Worm (Caenorhabditis elegans) whole organism, L4 larva: Measurements from ENCODE around the gene F41G3.21.

Source experiments
- D1046.2 ChIP-seq: fragments of 200-800 bp; sonication (Bioruptor generic); IDR thresholded peaks from 2 replicates; pipeline ENCODE4 v1.3.6; 2022; ENCODE audit warnings: missing genetic modification characterization, missing compliant biosample characterization
- F26F4.8 ChIP-seq: fragments of 200-800 bp; sonication (Bioruptor generic); conservative IDR thresholded peaks from 2 replicates; pipeline ENCODE4 v1.3.6; 2022; ENCODE audit warnings: missing genetic modification characterization, missing compliant biosample characterization
- F37D6.2 ChIP-seq: sonication (generic microtip); optimal IDR thresholded peaks from 2 replicates; lab custom pipeline; 2016; ENCODE audit warnings: mild to moderate bottlenecking, missing genetic modification characterization, missing compliant biosample characterization
- ama-1 ChIP-seq: fragments of 150-350 bp; optimal IDR thresholded peaks from 2 replicates; lab custom pipeline; 2014; ENCODE audit warnings: inconsistent platforms, mixed read lengths
- arid-1 ChIP-seq: fragments of 200-800 bp; sonication (Bioruptor generic); conservative IDR thresholded peaks from 2 replicates; pipeline ENCODE4 v1.3.6; 2022; ENCODE audit warnings: missing genetic modification reagents, missing genetic modification characterization, missing compliant biosample characterization
- attf-4 ChIP-seq: sonication (generic microtip); optimal IDR thresholded peaks from 3 replicates; lab custom pipeline; 2017; ENCODE audit warnings: missing biosample characterization, missing genetic modification characterization
- ceh-20 ChIP-seq: fragments of 200-800 bp; sonication (Bioruptor generic); IDR thresholded peaks from 2 replicates; pipeline ENCODE4 v1.3.6; 2022; ENCODE audit warnings: missing genetic modification reagents, missing genetic modification characterization, missing compliant biosample characterization
- ceh-28 ChIP-seq: fragments of 150-350 bp; optimal IDR thresholded peaks from 2 replicates; lab custom pipeline; 2014; ENCODE audit warnings: missing biosample characterization, missing genetic modification reagents, missing genetic modification characterization
- ceh-44 ChIP-seq: fragments of 200-800 bp; sonication (Bioruptor generic); IDR thresholded peaks from 2 replicates; pipeline ENCODE4 v1.3.6; 2022; ENCODE audit warnings: missing genetic modification reagents, missing genetic modification characterization, missing compliant biosample characterization
- ceh-82 ChIP-seq: sonication (generic microtip); optimal IDR thresholded peaks from 2 replicates; lab custom pipeline; 2017; ENCODE audit warnings: missing biosample characterization, missing genetic modification characterization
- ces-1 ChIP-seq: fragments of 150-350 bp; sonication (generic microtip); optimal IDR thresholded peaks from 4 replicates; lab custom pipeline; 2014; ENCODE audit warnings: missing biosample characterization, missing genetic modification reagents, missing genetic modification characterization
- cey-2 ChIP-seq: sonication (generic microtip); optimal IDR thresholded peaks from 3 replicates; lab custom pipeline; 2017; ENCODE audit warnings: missing genetic modification characterization, mild to moderate bottlenecking, missing compliant biosample characterization, antibody characterized with exemption, borderline replicate concordance; ENCODE audit not compliant: insufficient read depth
- ctbp-1 ChIP-seq: fragments of 200-800 bp; sonication (Bioruptor generic); IDR thresholded peaks from 2 replicates; pipeline ENCODE4 v1.3.6; 2022; ENCODE audit warnings: missing genetic modification reagents, missing genetic modification characterization, missing compliant biosample characterization
- daf-12 ChIP-seq: fragments of 150-350 bp; optimal IDR thresholded peaks from 2 replicates; lab custom pipeline; 2014; ENCODE audit warnings: missing biosample characterization, missing genetic modification reagents, missing genetic modification characterization
- daf-16 ChIP-seq, 3 experiments: sonication (generic microtip); optimal IDR thresholded peaks; 2 replicates each; lab custom pipeline; 2016 to 2017; ENCODE audit warnings: missing genetic modification characterization in 3 of 3, missing genetic modification reagents in 3 of 3, mild to moderate bottlenecking in 2 of 3, missing compliant biosample characterization in 2 of 3, missing biosample characterization in 1 of 3, moderate library complexity in 1 of 3
- daf-19 ChIP-seq: fragments of 200-800 bp; sonication (Bioruptor generic); conservative IDR thresholded peaks from 2 replicates; pipeline ENCODE4 v1.3.6; 2022; ENCODE audit warnings: missing genetic modification characterization, missing compliant biosample characterization
- dmd-6 ChIP-seq: fragments of 200-800 bp; sonication (Bioruptor generic); IDR thresholded peaks from 2 replicates; pipeline ENCODE4 v1.3.6; 2022; ENCODE audit warnings: missing genetic modification reagents, missing genetic modification characterization, missing compliant biosample characterization
- dmd-8 ChIP-seq: fragments of 200-800 bp; sonication (Bioruptor generic); IDR thresholded peaks from 2 replicates; pipeline ENCODE4 v1.3.6; 2022; ENCODE audit warnings: missing genetic modification characterization, missing compliant biosample characterization
- dve-1 ChIP-seq: sonication (generic microtip); optimal IDR thresholded peaks from 2 replicates; lab custom pipeline; 2017; ENCODE audit warnings: antibody characterized with exemption, mild to moderate bottlenecking, missing genetic modification characterization, missing compliant biosample characterization; ENCODE audit not compliant: insufficient read depth
- egl-43 ChIP-seq: fragments of 200-800 bp; sonication (Bioruptor generic); IDR thresholded peaks from 2 replicates; pipeline ENCODE4 v1.3.6; 2022; ENCODE audit warnings: missing genetic modification reagents, missing genetic modification characterization, missing compliant biosample characterization
- hlh-11 ChIP-seq: fragments of 200-800 bp; sonication (Bioruptor generic); optimal IDR thresholded peaks from 2 replicates; lab custom pipeline; 2018; ENCODE audit warnings: mild to moderate bottlenecking, missing genetic modification characterization, missing compliant biosample characterization
- jun-1 ChIP-seq: fragments of 150-350 bp; optimal IDR thresholded peaks from 2 replicates; lab custom pipeline; 2014; ENCODE audit warnings: missing biosample characterization, missing genetic modification reagents, missing genetic modification characterization
- lin-29 ChIP-seq: fragments of 200-800 bp; sonication (Bioruptor generic); IDR thresholded peaks from 2 replicates; pipeline ENCODE4 v1.3.6; 2022; ENCODE audit warnings: missing genetic modification reagents, missing genetic modification characterization, missing compliant biosample characterization
- lir-3 ChIP-seq: sonication (generic microtip); optimal IDR thresholded peaks from 2 replicates; lab custom pipeline; 2016; ENCODE audit warnings: mild to moderate bottlenecking, missing genetic modification characterization, missing compliant biosample characterization
- madf-5 ChIP-seq, 2 experiments: fragments of 200-800 bp; sonication (Bioruptor generic); IDR thresholded peaks; 2 replicates each; pipeline ENCODE4 v1.3.6; 2022; ENCODE audit warnings: missing compliant biosample characterization in 2 of 2, missing genetic modification characterization in 2 of 2
- mdl-1 ChIP-seq, 2 experiments: fragments of 150-350 bp in 1 of 2; sonication (generic microtip) in 1 of 2; optimal IDR thresholded peaks; 2 replicates each; lab custom pipeline; 2014 to 2017; ENCODE audit warnings: missing biosample characterization in 2 of 2, missing genetic modification characterization in 2 of 2
- mdt-29 ChIP-seq: fragments of 200-800 bp; sonication (Bioruptor generic); IDR thresholded peaks from 2 replicates; pipeline ENCODE4 v1.3.6; 2022; ENCODE audit warnings: missing genetic modification reagents, missing genetic modification characterization, missing compliant biosample characterization
- mep-1 ChIP-seq: fragments of 150-350 bp; sonication (generic microtip); optimal IDR thresholded peaks from 3 replicates; lab custom pipeline; 2014; ENCODE audit warnings: missing biosample characterization, missing genetic modification characterization
- mes-2 ChIP-seq: sonication (generic microtip); optimal IDR thresholded peaks from 2 replicates; lab custom pipeline; 2016; ENCODE audit warnings: missing genotype, mild to moderate bottlenecking, missing genetic modification characterization, missing compliant biosample characterization; ENCODE audit not compliant: poor library complexity, severe bottlenecking
- mxl-2 ChIP-seq: fragments of 200-800 bp; sonication (Bioruptor generic); conservative IDR thresholded peaks from 2 replicates; pipeline ENCODE4 v1.3.6; 2022; ENCODE audit warnings: missing genetic modification reagents, missing genetic modification characterization, missing compliant biosample characterization
- nhr-25 ChIP-seq: sonication (generic microtip); optimal IDR thresholded peaks from 2 replicates; lab custom pipeline; 2017; ENCODE audit warnings: missing genetic modification characterization, mild to moderate bottlenecking, missing compliant biosample characterization, antibody characterized with exemption, moderate library complexity, borderline replicate concordance; ENCODE audit not compliant: insufficient read depth
- nhr-28 ChIP-seq: fragments of 150-350 bp; optimal IDR thresholded peaks from 2 replicates; lab custom pipeline; 2014; ENCODE audit warnings: missing biosample characterization, missing genetic modification characterization
- nhr-42 ChIP-seq: fragments of 200-800 bp; sonication (Bioruptor generic); IDR thresholded peaks from 2 replicates; pipeline ENCODE4 v1.3.6; 2022; ENCODE audit warnings: missing genetic modification characterization, missing compliant biosample characterization
- nhr-76 ChIP-seq: fragments of 150-350 bp; optimal IDR thresholded peaks from 2 replicates; lab custom pipeline; 2014; ENCODE audit warnings: missing biosample characterization, missing genetic modification characterization
- php-3 ChIP-seq: fragments of 200-800 bp; sonication (Bioruptor generic); IDR thresholded peaks from 2 replicates; pipeline ENCODE4 v1.3.6; 2022; ENCODE audit warnings: missing genetic modification reagents, missing genetic modification characterization, missing compliant biosample characterization
- rbr-2 ChIP-seq: sonication (generic microtip); optimal IDR thresholded peaks from 2 replicates; lab custom pipeline; 2016; ENCODE audit warnings: missing genotype, missing genetic modification characterization, missing compliant biosample characterization
- set-16 ChIP-seq: fragments of 200-800 bp; sonication (Bioruptor generic); IDR thresholded peaks from 2 replicates; pipeline ENCODE4 v1.3.6; 2022; ENCODE audit warnings: missing genetic modification reagents, missing genetic modification characterization, missing compliant biosample characterization
- skn-1 ChIP-seq: fragments of 150-350 bp; optimal IDR thresholded peaks from 2 replicates; lab custom pipeline; 2014; ENCODE audit warnings: missing biosample characterization, missing genetic modification characterization
- spr-3 ChIP-seq: fragments of 200-800 bp; sonication (Bioruptor generic); optimal IDR thresholded peaks from 2 replicates; lab custom pipeline; 2018; ENCODE audit warnings: mild to moderate bottlenecking, missing genetic modification characterization, missing compliant biosample characterization
- unc-62 ChIP-seq, 3 experiments: fragments of 150-350 bp in 1 of 3; sonication (generic microtip); optimal IDR thresholded peaks in 2 of 3; peaks in 1 of 3; 1 replicate in 1 of 3; 2 replicates in 2 of 3; lab custom pipeline; 2014 to 2017; ENCODE audit warnings: missing biosample characterization in 3 of 3, missing genetic modification characterization in 3 of 3, missing genetic modification reagents in 3 of 3, missing genotype in 1 of 3
- zag-1 ChIP-seq: fragments of 150-350 bp; optimal IDR thresholded peaks from 2 replicates; lab custom pipeline; 2014; ENCODE audit warnings: missing biosample characterization, missing genetic modification characterization
- zfp-2 ChIP-seq: sonication (generic microtip); optimal IDR thresholded peaks from 2 replicates; lab custom pipeline; 2016; ENCODE audit warnings: mild to moderate bottlenecking, missing genetic modification characterization, missing compliant biosample characterization
- zfp-3 ChIP-seq: fragments of 200-800 bp; sonication (Bioruptor generic); conservative IDR thresholded peaks from 2 replicates; pipeline ENCODE4 v1.3.6; 2022; ENCODE audit warnings: missing genetic modification reagents, missing genetic modification characterization, missing compliant biosample characterization

F41G3.21 gene

DNA sequence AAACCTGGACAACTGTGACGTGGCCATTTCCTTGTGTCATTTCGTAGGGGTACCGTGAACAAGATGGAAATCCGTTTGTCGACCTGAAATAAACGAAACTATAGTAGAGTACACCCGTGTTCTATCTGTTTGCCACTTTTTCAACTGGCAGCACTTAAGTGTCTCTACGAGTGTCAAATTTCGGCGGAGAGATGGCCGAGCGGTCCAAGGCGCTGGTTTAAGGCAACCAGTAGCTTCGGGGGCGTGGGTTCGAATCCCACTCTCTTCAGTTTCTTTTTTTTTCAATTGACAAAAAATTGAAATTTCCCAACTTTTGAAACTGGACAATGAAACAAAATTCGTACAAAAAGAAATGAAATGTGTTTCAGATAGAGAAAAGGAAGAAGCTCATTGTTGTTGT is 31.2 kb downstream of the F41G3.21 start (continued):
- TF ChIP-seq lin-29 (GFP tag; lab: Robert Waterston, UW) (no peak), F26F4.8 (GFP tag; lab: Robert Waterston, UW) (no peak), dmd-6 (GFP tag; lab: Robert Waterston, UW) (peak; percentile 43), arid-1 (peak; percentile 63; the same call in 1 of the 2 replicates), php-3 (no peak), daf-19 (GFP tag; lab: Robert Waterston, UW) (no peak), zag-1 (tag; lab: Kevin White, UChicago) (no peak), nhr-76 (tag; lab: Kevin White, UChicago) (no peak), ctbp-1 (GFP tag; lab: Robert Waterston, UW) (0 out of 2 replicates have a peak, but pooled peaks have one; percentile 38), ceh-82 (no peak), nhr-28 (tag; lab: Kevin White, UChicago) (peak; percentile 32), mdt-29 (GFP tag; lab: Robert Waterston, UW) (no peak)

DNA sequence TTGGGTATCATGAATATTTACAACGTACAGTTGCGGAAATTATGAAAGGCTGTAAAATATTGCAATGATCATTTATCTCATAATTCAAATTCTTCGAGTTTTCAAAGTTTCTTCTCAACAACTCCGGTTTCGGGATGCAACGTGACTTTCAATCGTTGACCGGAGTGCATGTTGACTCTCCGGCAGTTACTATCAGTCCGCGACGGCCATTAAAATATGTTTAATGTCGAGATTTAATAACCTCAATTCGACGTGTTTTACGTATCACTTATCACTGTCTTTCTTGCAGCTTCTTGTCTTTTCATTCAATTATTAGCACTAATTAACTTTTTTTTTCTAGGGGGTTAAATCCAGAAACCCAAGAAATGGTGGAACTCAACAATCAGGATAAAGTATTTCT is 34.5 kb downstream of the F41G3.21 start, which contains the start of gene tsp-10:
Gene tsp-10 (plus strand): TSS at position 366 of the 400 bp plus-strand sequence.
- TF ChIP-seq attf-4 (no peak), mxl-2 (GFP tag; lab: Robert Waterston, UW) (no peak), spr-3 (GFP tag; lab: Kevin White, UChicago) (no peak), ceh-28 (no peak), D1046.2 (GFP tag; lab: Robert Waterston, UW) (no peak), unc-62 (GFP tag; optimal IDR thresholded peaks at IDR 0.05 in 1 of 2; lab: Kevin White, UChicago) (no peak), unc-62 (tag; optimal IDR thresholded peaks at IDR 0.05; lab: Kevin White, UChicago) (no peak), zfp-2 (tag; lab: Kevin White, UChicago) (no peak), daf-16 (GFP tag; optimal IDR thresholded peaks at IDR 0.05; lab: Kevin White, UChicago) (no peak), daf-16 (tag; optimal IDR thresholded peaks at IDR 0.05; lab: Kevin White, UChicago) (peak; percentile 65), lir-3 (tag; lab: Kevin White, UChicago) (no peak), nhr-25 (tag; lab: Kevin White, UChicago) (no peak), mes-2 (tag; lab: Kevin White, UChicago) (no peak), zfp-3 (GFP tag; lab: Robert Waterston, UW) (no peak), madf-5 (GFP tag; IDR thresholded peaks at IDR 0.05; lab: Robert Waterston, UW) (no peak), rbr-2 (tag; lab: Kevin White, UChicago) (no peak), dmd-8 (no peak), set-16 (no peak), jun-1 (tag; lab: Kevin White, UChicago) (no peak), ceh-20 (GFP tag; lab: Robert Waterston, UW) (no peak), mep-1 (tag; lab: Kevin White, UChicago) (no peak), mdl-1 (tag; optimal IDR thresholded peaks at IDR 0.05; lab: Kevin White, UChicago) (no peak), cey-2 (no peak), nhr-42 (GFP tag; lab: Robert Waterston, UW) (no peak), hlh-11 (tag; lab: Kevin White, UChicago) (no peak), F37D6.2 (no peak), ctbp-1 (GFP tag; lab: Robert Waterston, UW) (no peak), nhr-28 (tag; lab: Kevin White, UChicago) (peak; percentile 4), php-3 (0 out of 2 replicates have a peak, but pooled peaks have one; percentile 37), skn-1 (tag; lab: Kevin White, UChicago) (no peak), egl-43 (GFP tag; lab: Robert Waterston, UW) (no peak), daf-12 (tag; lab: Kevin White, UChicago) (no peak), dve-1 (tag; lab: Kevin White, UChicago) (peak; percentile 30), ama-1 (lab: Kevin White, UChicago) (no peak), ces-1 (GFP tag; lab: Kevin White, UChicago) (no peak), ceh-44 (no peak), ceh-82 (no peak)
- TF ChIP-seq, all 104 proteins: peak for 4
